Fruit fly (Drosophila melanogaster) whole organism, prepupa: ENCODE measurements around the gene Naam.

Source experiments
- Blimp-1 ChIP-seq: fragments of 200-800 bp; sonication (Bioruptor generic); optimal IDR thresholded peaks from 3 replicates; lab custom pipeline; 2017; ENCODE audit warnings: missing biosample characterization, missing genetic modification characterization, mild to moderate bottlenecking, moderate library complexity, missing genetic modification reagents
- CG10669 ChIP-seq: fragments of 200-800 bp; sonication (Bioruptor generic); optimal IDR thresholded peaks from 3 replicates; lab custom pipeline; 2018; ENCODE audit warnings: missing biosample characterization, mild to moderate bottlenecking, missing genetic modification characterization, moderate library complexity
- CG11294 ChIP-seq: fragments of 200-800 bp; sonication (Bioruptor generic); IDR thresholded peaks from 2 replicates; pipeline ENCODE4 v1.3.6; 2022; ENCODE audit warnings: missing biosample characterization, missing genetic modification characterization
- CG15336 ChIP-seq: fragments of 200-800 bp; sonication (Bioruptor generic); IDR thresholded peaks from 2 replicates; pipeline ENCODE4 v1.3.6; 2022; ENCODE audit warnings: missing biosample characterization, missing genetic modification characterization
- CG1621 ChIP-seq: fragments of 200-800 bp; sonication (Bioruptor generic); optimal IDR thresholded peaks from 3 replicates; lab custom pipeline; 2018; ENCODE audit warnings: missing biosample characterization, mild to moderate bottlenecking, missing genetic modification characterization
- CG16779 ChIP-seq: fragments of 200-800 bp; sonication (Bioruptor generic); optimal IDR thresholded peaks from 3 replicates; lab custom pipeline; 2017; ENCODE audit warnings: missing biosample characterization, mild to moderate bottlenecking, missing genetic modification characterization
- CG3032 ChIP-seq: fragments of 200-800 bp; optimal IDR thresholded peaks from 2 replicates; lab custom pipeline; 2019; ENCODE audit warnings: missing biosample characterization, mild to moderate bottlenecking, missing genetic modification characterization, moderate library complexity
- CG32006 ChIP-seq: fragments of 200-800 bp; sonication (Bioruptor generic); optimal IDR thresholded peaks from 3 replicates; lab custom pipeline; 2017; ENCODE audit warnings: missing biosample characterization, mild to moderate bottlenecking, missing genetic modification characterization
- CG34406 ChIP-seq: fragments of 200-800 bp; sonication (Bioruptor generic); optimal IDR thresholded peaks from 3 replicates; lab custom pipeline; 2016; ENCODE audit warnings: missing biosample characterization, missing genetic modification characterization
- CG3919 ChIP-seq: fragments of 200-800 bp; sonication (Bioruptor generic); optimal IDR thresholded peaks from 3 replicates; lab custom pipeline; 2016; ENCODE audit warnings: missing biosample characterization, missing genetic modification characterization
- CG4318 ChIP-seq: fragments of 200-800 bp; sonication (Bioruptor generic); optimal IDR thresholded peaks from 3 replicates; lab custom pipeline; 2017; ENCODE audit warnings: missing biosample characterization, mild to moderate bottlenecking, missing genetic modification characterization
- CG6163 ChIP-seq: fragments of 200-800 bp; sonication (Bioruptor generic); IDR thresholded peaks from 3 replicates; pipeline ENCODE4 v1.3.6; 2022; ENCODE audit warnings: missing biosample characterization, missing genetic modification characterization
- CG6276 ChIP-seq: fragments of 200-800 bp; sonication (Bioruptor generic); optimal IDR thresholded peaks from 2 replicates; lab custom pipeline; 2017; ENCODE audit warnings: missing biosample characterization, mild to moderate bottlenecking, missing genetic modification characterization
- CG6808 ChIP-seq: fragments of 200-800 bp; sonication (Bioruptor generic); optimal IDR thresholded peaks from 3 replicates; lab custom pipeline; 2017; ENCODE audit warnings: missing biosample characterization, missing genetic modification characterization, mild to moderate bottlenecking, moderate library complexity, missing genetic modification reagents
- CG6854 ChIP-seq: fragments of 200-800 bp; sonication (Bioruptor generic); optimal IDR thresholded peaks from 2 replicates; lab custom pipeline; 2017; ENCODE audit warnings: missing biosample characterization, mild to moderate bottlenecking, missing genetic modification characterization
- CG7368 ChIP-seq: fragments of 200-800 bp; sonication (Bioruptor generic); optimal IDR thresholded peaks from 3 replicates; lab custom pipeline; 2016; ENCODE audit warnings: missing biosample characterization, missing genetic modification characterization
- CG8119 ChIP-seq: fragments of 200-800 bp; sonication (Bioruptor generic); IDR thresholded peaks from 3 replicates; pipeline ENCODE4 v1.3.6; 2022; ENCODE audit warnings: missing biosample characterization, missing genetic modification characterization
- CG8319 ChIP-seq: fragments of 200-800 bp; sonication (Bioruptor generic); optimal IDR thresholded peaks from 3 replicates; lab custom pipeline; 2016; ENCODE audit warnings: missing biosample characterization, missing genetic modification characterization
- CG9139 ChIP-seq: fragments of 200-800 bp; sonication (Bioruptor generic); optimal IDR thresholded peaks from 3 replicates; lab custom pipeline; 2017; ENCODE audit warnings: missing biosample characterization, mild to moderate bottlenecking, missing genetic modification characterization
- Eip75B ChIP-seq: fragments of 200-800 bp; sonication (Bioruptor generic); optimal IDR thresholded peaks from 3 replicates; lab custom pipeline; 2016; ENCODE audit warnings: missing biosample characterization, missing genetic modification characterization
- Eip78C ChIP-seq: fragments of 200-800 bp; sonication (Bioruptor generic); peaks from one replicate; lab custom pipeline; 2016; ENCODE audit warnings: missing biosample characterization, missing genetic modification characterization
- Ets21C ChIP-seq: fragments of 200-800 bp; sonication (Bioruptor generic); optimal IDR thresholded peaks from 3 replicates; lab custom pipeline; 2016; ENCODE audit warnings: missing biosample characterization, missing genetic modification characterization
- Ets96B ChIP-seq: fragments of 200-800 bp; optimal IDR thresholded peaks from 2 replicates; lab custom pipeline; 2019; ENCODE audit warnings: missing biosample characterization, mild to moderate bottlenecking, missing genetic modification characterization, moderate library complexity
- Hr39 ChIP-seq: fragments of 200-800 bp; sonication (Bioruptor generic); optimal IDR thresholded peaks from 2 replicates; lab custom pipeline; 2016; ENCODE audit warnings: missing biosample characterization, missing genetic modification characterization
- Hr4 ChIP-seq: fragments of 200-800 bp; sonication (Bioruptor generic); optimal IDR thresholded peaks from 3 replicates; lab custom pipeline; 2016; ENCODE audit warnings: missing biosample characterization, missing genetic modification characterization
- Lpt ChIP-seq: fragments of 200-800 bp; sonication (Bioruptor generic); optimal IDR thresholded peaks from 3 replicates; lab custom pipeline; 2016; ENCODE audit warnings: missing biosample characterization, missing genetic modification characterization
- OdsH ChIP-seq: fragments of 200-800 bp; sonication (Bioruptor generic); optimal IDR thresholded peaks from 3 replicates; lab custom pipeline; 2016; ENCODE audit warnings: missing biosample characterization, missing genetic modification characterization
- Smox ChIP-seq: fragments of 200-800 bp; sonication (Bioruptor generic); optimal IDR thresholded peaks from 3 replicates; lab custom pipeline; 2016; ENCODE audit warnings: missing biosample characterization, missing genetic modification characterization
- Sox102F ChIP-seq: fragments of 200-800 bp; sonication (Bioruptor generic); optimal IDR thresholded peaks from 2 replicates; lab custom pipeline; 2016; ENCODE audit warnings: missing biosample characterization, mild to moderate bottlenecking, missing genetic modification characterization
- achi ChIP-seq: fragments of 200-800 bp; sonication (Bioruptor generic); optimal IDR thresholded peaks from 3 replicates; lab custom pipeline; 2016; ENCODE audit warnings: missing biosample characterization, missing genetic modification characterization
- acj6 ChIP-seq: fragments of 200-800 bp; sonication (Bioruptor generic); optimal IDR thresholded peaks from 3 replicates; lab custom pipeline; 2016; ENCODE audit warnings: missing biosample characterization, missing genetic modification characterization
- dac ChIP-seq: fragments of 200-800 bp; sonication (Bioruptor generic); optimal IDR thresholded peaks from 2 replicates; lab custom pipeline; 2017; ENCODE audit warnings: missing biosample characterization, mild to moderate bottlenecking, missing genetic modification characterization
- dsx ChIP-seq: fragments of 200-800 bp; optimal IDR thresholded peaks from 3 replicates; lab custom pipeline; 2019; ENCODE audit warnings: missing biosample characterization, mild to moderate bottlenecking, missing genetic modification characterization, moderate library complexity; ENCODE audit not compliant: poor library complexity, severe bottlenecking
- eg ChIP-seq: fragments of 200-800 bp; sonication (Bioruptor generic); IDR thresholded peaks from 3 replicates; pipeline ENCODE4 v1.3.6; 2022; ENCODE audit warnings: missing biosample characterization, missing genetic modification characterization
- net ChIP-seq: fragments of 200-800 bp; sonication (Bioruptor generic); optimal IDR thresholded peaks from 3 replicates; lab custom pipeline; 2016; ENCODE audit warnings: missing biosample characterization, missing genetic modification characterization
- pdm3 ChIP-seq: fragments of 200-800 bp; sonication (Bioruptor generic); optimal IDR thresholded peaks from 3 replicates; lab custom pipeline; 2016; ENCODE audit warnings: missing biosample characterization, missing genetic modification characterization
- spab ChIP-seq: fragments of 200-800 bp; sonication (Bioruptor generic); optimal IDR thresholded peaks from 2 replicates; lab custom pipeline; 2017; ENCODE audit warnings: missing biosample characterization, mild to moderate bottlenecking, missing genetic modification characterization, missing genetic modification reagents
- svp ChIP-seq: fragments of 200-800 bp; sonication (Bioruptor generic); peaks from one replicate; lab custom pipeline; 2016; ENCODE audit warnings: missing biosample characterization, missing genetic modification characterization
- topi ChIP-seq: fragments of 200-800 bp; sonication (Bioruptor generic); optimal IDR thresholded peaks from 3 replicates; lab custom pipeline; 2016; ENCODE audit warnings: missing biosample characterization, missing genetic modification characterization

The Naam gene

dm6 chr3R:19634649-19635048 lies 36.6 kb upstream of the Naam start, which contains the start of gene CG34138:
TSS of gene CG34138 (plus strand) at chr3R:19634949.
- TF ChIP-seq Eip78C (GFP tag; lab: Kevin White, UChicago) (no peak), Lpt (GFP tag; lab: Kevin White, UChicago) (no peak), CG32006 (GFP tag; lab: Kevin White, UChicago) (no peak), CG6808 (GFP tag; lab: Kevin White, UChicago) (no peak), Smox (no peak), Sox102F (GFP tag; lab: Kevin White, UChicago) (no peak), CG6163 (GFP tag; lab: Robert Waterston, UW) (no peak), CG4318 (GFP tag; lab: Kevin White, UChicago) (no peak), Blimp-1 (GFP tag; lab: Kevin White, UChicago) (no peak), Eip75B (no peak), CG9139 (GFP tag; lab: Kevin White, UChicago) (no peak), topi (GFP tag; lab: Kevin White, UChicago) (no peak), CG1621 (tag; lab: Kevin White, UChicago) (no peak), Hr39 (GFP tag; lab: Kevin White, UChicago) (no peak)

DNA sequence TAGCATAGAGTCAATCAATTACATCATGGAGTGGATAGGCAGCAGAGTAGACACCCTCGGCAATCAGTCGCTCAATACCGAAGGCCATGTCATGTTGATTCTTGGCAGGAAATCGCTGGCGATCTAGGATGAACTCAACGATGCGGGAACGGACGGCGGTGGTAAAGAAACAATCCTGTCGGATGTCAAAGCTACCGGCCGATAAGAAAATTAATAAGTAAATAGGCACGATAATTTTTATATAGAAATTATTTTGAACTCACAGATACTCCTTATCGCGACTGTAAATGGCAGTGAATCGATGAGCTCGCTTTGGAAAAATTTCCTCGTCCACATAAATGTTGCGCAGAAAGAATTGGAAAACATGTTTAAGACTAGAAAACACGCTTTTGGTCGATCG lies 33.2 kb upstream of the Naam start:
- TF ChIP-seq CG11294: no peak
- TF ChIP-seq svp (GFP tag; lab: Kevin White, UChicago): peak; percentile 91
- TF ChIP-seq, all 60 proteins: peak for 1

DNA sequence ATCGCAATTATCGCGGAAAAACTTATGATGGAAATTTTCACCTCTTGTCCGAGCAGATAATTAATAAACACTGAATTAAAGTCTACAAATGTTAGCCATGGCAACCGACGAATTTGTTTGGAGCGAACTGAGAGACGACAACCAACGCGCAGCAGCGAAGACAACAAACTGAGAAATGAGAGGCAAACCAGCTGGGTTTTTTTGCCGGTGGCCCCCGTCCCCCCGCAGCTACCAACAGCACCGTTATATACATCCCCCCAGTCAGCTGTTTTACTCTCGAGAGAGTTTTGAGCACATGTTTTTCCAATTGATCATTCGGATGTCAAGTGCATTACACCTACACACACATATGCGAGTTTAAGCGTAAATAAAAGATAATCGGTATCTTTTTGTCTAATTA lies 30.2 kb upstream of the Naam start:
- TF ChIP-seq svp (GFP tag; lab: Kevin White, UChicago) (peak; percentile 83), net (GFP tag; lab: Kevin White, UChicago) (no peak), CG8319 (no peak), CG34406 (no peak), CG8119 (GFP tag; lab: Robert Waterston, UW) (0 out of 3 replicates have a peak, but pooled peaks have one; percentile 12), achi (GFP tag; lab: Kevin White, UChicago) (peak; percentile 0), topi (GFP tag; lab: Kevin White, UChicago) (no peak), Hr4 (GFP tag; lab: Kevin White, UChicago) (no peak), dsx (GFP tag; lab: Kevin White, UChicago) (no peak), Smox (no peak), dac (GFP tag; lab: Kevin White, UChicago) (no peak), CG15336 (no peak; the same call in 1 of the 2 replicates), CG3919 (peak; percentile 29), Sox102F (GFP tag; lab: Kevin White, UChicago) (peak; percentile 16), CG6854 (peak; percentile 22), Ets96B (tag; lab: Kevin White, UChicago) (no peak), pdm3 (no peak), spab (GFP tag; lab: Kevin White, UChicago) (no peak), CG16779 (tag; lab: Kevin White, UChicago) (peak; percentile 23), CG6163 (GFP tag; lab: Robert Waterston, UW) (peak; percentile 56; the same call in 2 of the 3 replicates), CG3032 (tag; lab: Kevin White, UChicago) (no peak), CG7368 (no peak), CG4318 (GFP tag; lab: Kevin White, UChicago) (no peak), OdsH (no peak), Blimp-1 (GFP tag; lab: Kevin White, UChicago) (no peak), Ets21C (no peak), Eip78C (GFP tag; lab: Kevin White, UChicago) (peak; percentile 72), eg (peak; percentile 32; the same call in 1 of the 3 replicates), CG9139 (GFP tag; lab: Kevin White, UChicago) (peak; percentile 43), acj6 (GFP tag; lab: Kevin White, UChicago) (no peak), CG10669 (GFP tag; lab: Kevin White, UChicago) (no peak), CG6276 (no peak)
